Worm (Caenorhabditis elegans) whole organism, late embryonic: ENCODE results near the gene F40F11.3.

ENCODE experiments used
- F13H6.1 ChIP-seq: sonication (generic microtip); optimal IDR thresholded peaks from 2 replicates; lab custom pipeline; 2016; ENCODE audit warnings: missing genetic modification characterization, missing compliant biosample characterization
- T23F11.4 ChIP-seq: fragments of 200-800 bp; sonication (Bioruptor generic); optimal IDR thresholded peaks from 2 replicates; lab custom pipeline; 2018; ENCODE audit warnings: mild to moderate bottlenecking, missing genetic modification characterization, missing compliant biosample characterization
- ama-1 ChIP-seq: fragments of 150-350 bp; optimal IDR thresholded peaks from 2 replicates; lab custom pipeline; 2014
- dve-1 ChIP-seq: sonication (generic microtip); optimal IDR thresholded peaks from 2 replicates; lab custom pipeline; 2017; ENCODE audit warnings: antibody characterized with exemption, mild to moderate bottlenecking, missing genetic modification characterization, missing compliant biosample characterization
- elt-2 ChIP-seq: sonication (generic microtip); optimal IDR thresholded peaks from 2 replicates; lab custom pipeline; 2016; ENCODE audit warnings: missing genetic modification reagents, missing genetic modification characterization, missing compliant biosample characterization
- eyg-1 ChIP-seq: sonication (generic microtip); optimal IDR thresholded peaks from 2 replicates; lab custom pipeline; 2016; ENCODE audit warnings: missing genotype, missing genetic modification characterization, missing compliant biosample characterization
- fax-1 ChIP-seq: sonication (generic microtip); optimal IDR thresholded peaks from 2 replicates; lab custom pipeline; 2016; ENCODE audit warnings: missing genotype, missing genetic modification characterization, missing compliant biosample characterization
- hlh-15 ChIP-seq: sonication (generic microtip); optimal IDR thresholded peaks from 2 replicates; lab custom pipeline; 2016; ENCODE audit warnings: missing genetic modification characterization, missing compliant biosample characterization
- nhr-232 ChIP-seq: sonication (generic microtip); optimal IDR thresholded peaks from 2 replicates; lab custom pipeline; 2016; ENCODE audit warnings: missing genetic modification characterization, missing compliant biosample characterization
- npax-4 ChIP-seq: sonication (generic microtip); optimal IDR thresholded peaks from 2 replicates; lab custom pipeline; 2016; ENCODE audit warnings: missing genetic modification characterization, missing compliant biosample characterization
- pha-2 ChIP-seq: sonication (generic microtip); optimal IDR thresholded peaks from 2 replicates; lab custom pipeline; 2017; ENCODE audit warnings: mild to moderate bottlenecking, missing genetic modification characterization, missing compliant biosample characterization
- pha-4 ChIP-seq: fragments of 150-350 bp; optimal IDR thresholded peaks from 2 replicates; lab custom pipeline; 2018; ENCODE audit warnings: missing biosample characterization, missing genetic modification reagents, missing genetic modification characterization
- sox-4 ChIP-seq: sonication (generic microtip); optimal IDR thresholded peaks from 2 replicates; lab custom pipeline; 2017; ENCODE audit warnings: mild to moderate bottlenecking, missing genetic modification characterization, inconsistent platforms, missing compliant biosample characterization
- unc-86 ChIP-seq: sonication (generic microtip); optimal IDR thresholded peaks from 2 replicates; lab custom pipeline; 2016; ENCODE audit warnings: missing genetic modification characterization, missing compliant biosample characterization

ce11 chrIV:11568249-11568940, 25.4 kb downstream of the F40F11.3 start:
- TF ChIP-seq elt-2, result no peak
- no peak for TF ChIP-seq unc-86 (tag; lab: Kevin White, UChicago)
- no peak for TF ChIP-seq T23F11.4 (GFP tag; lab: Kevin White, UChicago)
- no peak for TF ChIP-seq pha-4 (tag; lab: Kevin White, UChicago)
- no peak for TF ChIP-seq fax-1
- TF ChIP-seq eyg-1 (tag; lab: Kevin White, UChicago), result no peak
- TF ChIP-seq F13H6.1 (tag; lab: Kevin White, UChicago), result no peak
- no peak for TF ChIP-seq ama-1
- TF ChIP-seq sox-4 (tag; lab: Kevin White, UChicago), result no peak
- no peak for TF ChIP-seq dve-1
- TF ChIP-seq npax-4 (tag; lab: Kevin White, UChicago), result no peak
- TF ChIP-seq nhr-232, result no peak
- no peak for TF ChIP-seq pha-2 (tag; lab: Kevin White, UChicago)
- TF ChIP-seq hlh-15, result no peak
